Worm (Caenorhabditis elegans): ENCODE measurements around the gene fbxa-44.

Gene fbxa-44

ce11 chrV:16884744-16885143 lies 4.3 kb upstream of the fbxa-44 start, which contains the start of gene F09C6.13:
Gene F09C6.13, plus strand, starts transcription at chrV:16885044.
- no peak for TF ChIP-seq ceh-58 (GFP tag; IDR thresholded peaks at IDR 0.05)

- no peak for TF ChIP-seq hmg-1.2 (GFP tag; IDR thresholded peaks at IDR 0.05)
- no peak for TF ChIP-seq tbx-9 (tag; optimal IDR thresholded peaks at IDR 0.05; ENCODE audit: borderline replicate concordance)
- no peak for TF ChIP-seq ceh-100 (GFP tag; IDR thresholded peaks at IDR 0.05)
- no peak for TF ChIP-seq egl-44 (GFP tag; IDR thresholded peaks at IDR 0.05)
- no peak for TF ChIP-seq nhr-179 (tag; optimal IDR thresholded peaks at IDR 0.05)
- no peak for TF ChIP-seq nfya-1 (tag; optimal IDR thresholded peaks at IDR 0.05; ENCODE audit: borderline replicate concordance, insufficient read depth)
- no peak for TF ChIP-seq ceh-91 (GFP tag; IDR thresholded peaks at IDR 0.05)
- TF ChIP-seq lin-26 (GFP tag; IDR thresholded peaks at IDR 0.05): no peak
- no peak for TF ChIP-seq F55B11.4 (tag; optimal IDR thresholded peaks at IDR 0.05; ENCODE audit: borderline replicate concordance, insufficient read depth)
- no peak for TF ChIP-seq K12H6.12 (tag; optimal IDR thresholded peaks at IDR 0.05)
- TF ChIP-seq ztf-25 (GFP tag; IDR thresholded peaks at IDR 0.05): no peak
- TF ChIP-seq F10E7.11 (tag; optimal IDR thresholded peaks at IDR 0.05): no peak
- no peak for TF ChIP-seq aptf-3 (GFP tag; IDR thresholded peaks at IDR 0.05)
Observed at ce11 chrV:16893440-16893839, 4.4 kb downstream of the fbxa-44 start, which contains the start of gene F09C6.15. Gene F09C6.15, plus strand, starts transcription at chrV:16893740.

DNA sequence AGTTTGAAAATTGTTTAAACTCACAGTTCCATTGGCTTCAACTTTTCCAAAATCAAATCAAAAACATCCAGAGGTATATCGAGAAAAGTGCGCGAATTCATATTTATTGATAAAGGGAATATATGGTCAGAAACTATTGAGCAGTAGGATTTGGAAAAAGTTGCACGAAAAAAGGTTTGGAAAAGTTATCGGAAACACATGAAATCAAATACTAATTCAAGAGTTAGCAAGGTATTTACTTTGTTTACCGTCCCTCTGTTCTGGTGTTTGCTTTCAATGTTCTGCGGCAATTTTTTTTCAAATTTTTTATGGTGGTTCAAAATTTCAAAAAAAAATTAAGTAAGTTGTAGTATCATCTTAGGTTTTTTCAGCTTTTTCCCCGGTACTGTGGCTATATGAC lies 10.3 kb downstream of the fbxa-44 start, which contains the start of gene fbxa-45:
fbxa-45 (minus strand) TSS at position 101 of the 400 bp plus-strand sequence.
- no peak for TF ChIP-seq die-1 (tag; optimal IDR thresholded peaks at IDR 0.05)
- TF ChIP-seq akir-1 (GFP tag; optimal IDR thresholded peaks at IDR 0.05): no peak
- 0 out of 2 replicates have a peak, but pooled peaks have one; percentile 26 for TF ChIP-seq egl-18 (GFP tag; IDR thresholded peaks at IDR 0.05)
- TF ChIP-seq B0336.3 (GFP tag; IDR thresholded peaks at IDR 0.05): no peak

DNA sequence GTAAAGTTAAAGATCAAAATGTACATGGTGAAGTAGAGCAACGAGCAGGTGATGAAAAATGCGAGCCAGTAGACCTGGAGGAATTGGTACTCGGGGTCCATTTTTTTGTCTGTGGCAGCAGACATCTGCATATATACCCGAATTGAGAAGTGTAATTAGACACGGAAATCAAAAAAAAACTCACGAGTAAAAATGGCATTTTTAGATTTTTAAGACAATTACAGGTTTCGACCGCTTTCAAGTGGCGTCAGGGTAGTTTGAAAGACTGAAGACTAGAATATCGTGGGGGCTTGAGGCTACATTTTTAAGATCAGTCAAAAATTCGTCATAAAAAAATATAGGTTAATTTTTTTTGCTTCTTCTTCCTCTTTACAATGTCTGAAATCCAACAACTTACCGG lies 13.7 kb downstream of the fbxa-44 start, which contains the start of gene srd-68:
srd-68 (minus strand) TSS at position 101 of the 400 bp plus-strand sequence.
- TF ChIP-seq ceh-79 (tag; optimal IDR thresholded peaks at IDR 0.05): no peak
- no peak for TF ChIP-seq athp-1 (tag; optimal IDR thresholded peaks at IDR 0.05)
- no peak for TF ChIP-seq hlh-12 (tag; optimal IDR thresholded peaks at IDR 0.05)
- no peak for TF ChIP-seq C17E4.6 (GFP tag; IDR thresholded peaks at IDR 0.05)
- TF ChIP-seq hmg-1.2 (GFP tag; IDR thresholded peaks at IDR 0.05): no peak
- no peak for TF ChIP-seq mel-28 (tag; optimal IDR thresholded peaks at IDR 0.05; ENCODE audit: borderline replicate concordance)
- TF ChIP-seq Y67H2A.10 (GFP tag; conservative IDR thresholded peaks at IDR 0.05): no peak
- TF ChIP-seq mxl-1 (tag; optimal IDR thresholded peaks at IDR 0.05): no peak
- TF ChIP-seq K11D2.4 (GFP tag; IDR thresholded peaks at IDR 0.05): no peak
- TF ChIP-seq nfya-1 (tag; optimal IDR thresholded peaks at IDR 0.05; ENCODE audit: borderline replicate concordance, insufficient read depth): no peak
- no peak for TF ChIP-seq hrde-1 (tag; optimal IDR thresholded peaks at IDR 0.05; ENCODE audit: borderline replicate concordance)

DNA sequence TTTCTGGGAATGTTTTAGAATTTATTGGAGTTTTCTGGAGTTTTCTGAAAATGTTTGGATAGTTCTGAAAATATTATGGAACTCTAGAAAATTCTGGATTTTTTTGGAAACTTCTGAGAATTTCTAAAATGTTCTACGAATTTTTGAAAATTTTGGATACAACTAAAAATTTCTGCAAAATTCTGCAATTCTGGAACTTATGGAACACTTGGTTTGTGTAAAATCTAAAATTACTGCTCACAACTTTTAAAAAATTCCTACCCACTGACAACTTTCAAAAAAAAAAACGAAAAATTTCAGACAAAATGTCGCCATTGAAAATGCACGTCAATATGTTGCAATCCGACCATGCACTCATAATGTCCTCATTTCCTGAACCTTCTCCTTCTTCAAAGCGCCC lies 15.5 kb downstream of the fbxa-44 start, which contains the start of gene nhr-262:
nhr-262 (plus strand) TSS at position 301 of the 400 bp plus-strand sequence.
- TF ChIP-seq Y56A3A.18 (GFP tag; IDR thresholded peaks at IDR 0.05) (no peak), cebp-2 (GFP tag; IDR thresholded peaks at IDR 0.05) (no peak), lin-35 (GFP tag; optimal IDR thresholded peaks at IDR 0.05) (no peak), mes-4 (tag; optimal IDR thresholded peaks at IDR 0.05) (no peak), F57A8.1 (GFP tag; optimal IDR thresholded peaks at IDR 0.05) (no peak), egl-44 (GFP tag; IDR thresholded peaks at IDR 0.05) (no peak), ztf-18 (tag; optimal IDR thresholded peaks at IDR 0.05) (no peak), nfyb-1 (GFP tag; IDR thresholded peaks at IDR 0.05) (no peak), ekl-4 (GFP tag; IDR thresholded peaks at IDR 0.05) (no peak)
